Fruit fly (Drosophila melanogaster) whole organism, pupa: ENCODE results near the gene CG6770.
A peak's percentile ranks its signal among the peaks of the same experiment; 100 is the strongest.
"Not testable (repeated sequence)": the region's sequence is repeated elsewhere in the genome, so short reads cannot be mapped to it uniquely, and the experiment has no call there.

Source experiments
- CG10348 ChIP-seq: fragments of 200-800 bp; sonication (Bioruptor generic); IDR thresholded peaks from 2 replicates; pipeline ENCODE4 v1.3.6; 2022; ENCODE audit warnings: missing biosample characterization, missing genetic modification characterization
- CG12605 ChIP-seq: fragments of 200-800 bp; sonication (Bioruptor generic); IDR thresholded peaks from 2 replicates; pipeline ENCODE4 v1.3.6; 2022; ENCODE audit warnings: missing biosample characterization, missing genetic modification characterization
- CG13204 ChIP-seq: fragments of 200-800 bp; sonication (Bioruptor generic); optimal IDR thresholded peaks from 2 replicates; lab custom pipeline; 2018; ENCODE audit warnings: missing biosample characterization, mild to moderate bottlenecking, missing genetic modification characterization, moderate library complexity
- CG14655 ChIP-seq: fragments of 200-800 bp; sonication (Bioruptor generic); optimal IDR thresholded peaks from 3 replicates; lab custom pipeline; 2017; ENCODE audit warnings: mild to moderate bottlenecking, missing biosample characterization, missing genetic modification reagents, missing genetic modification characterization
- CG15710 ChIP-seq: fragments of 200-800 bp; sonication (Bioruptor generic); optimal IDR thresholded peaks from 2 replicates; lab custom pipeline; 2018; ENCODE audit warnings: missing biosample characterization, mild to moderate bottlenecking, missing genetic modification characterization, moderate library complexity
- CG17806 ChIP-seq: fragments of 200-800 bp; sonication (Bioruptor generic); optimal IDR thresholded peaks from 2 replicates; lab custom pipeline; 2018; ENCODE audit warnings: missing biosample characterization, mild to moderate bottlenecking, missing genetic modification characterization, moderate library complexity
- CG32121 ChIP-seq: fragments of 200-800 bp; sonication (Bioruptor generic); IDR thresholded peaks from 2 replicates; pipeline ENCODE4 v1.3.6; 2022; ENCODE audit warnings: missing biosample characterization, missing genetic modification characterization
- CG34367 ChIP-seq: fragments of 200-800 bp; sonication (Bioruptor generic); optimal IDR thresholded peaks from 2 replicates; lab custom pipeline; 2018; ENCODE audit warnings: missing biosample characterization, mild to moderate bottlenecking, missing genetic modification characterization
- CG4496 ChIP-seq: fragments of 200-800 bp; sonication (Bioruptor generic); IDR thresholded peaks from 3 replicates; pipeline ENCODE4 v1.3.6; 2022; ENCODE audit warnings: missing biosample characterization, missing genetic modification characterization
- CG8159 ChIP-seq: fragments of 200-800 bp; sonication (Bioruptor generic); optimal IDR thresholded peaks from 3 replicates; lab custom pipeline; 2018; ENCODE audit warnings: missing biosample characterization, mild to moderate bottlenecking, missing genetic modification characterization, moderate library complexity
- CG8301 ChIP-seq: fragments of 200-800 bp; sonication (Bioruptor generic); optimal IDR thresholded peaks from 2 replicates; lab custom pipeline; 2018; ENCODE audit warnings: missing biosample characterization, mild to moderate bottlenecking, missing genetic modification characterization
- CG9948 ChIP-seq: fragments of 200-800 bp; sonication (Bioruptor generic); optimal IDR thresholded peaks from 2 replicates; lab custom pipeline; 2018; ENCODE audit warnings: missing biosample characterization, mild to moderate bottlenecking, missing genetic modification characterization, moderate library complexity
- D1 ChIP-seq: fragments of 200-800 bp; sonication (Bioruptor generic); optimal IDR thresholded peaks from 2 replicates; lab custom pipeline; 2018; ENCODE audit warnings: missing biosample characterization, mild to moderate bottlenecking, missing genetic modification characterization, moderate library complexity
- EcR ChIP-seq: fragments of 200-800 bp; sonication (Bioruptor generic); optimal IDR thresholded peaks from 3 replicates; lab custom pipeline; 2019; ENCODE audit warnings: missing biosample characterization, missing genetic modification characterization, mild to moderate bottlenecking, moderate library complexity, missing genetic modification reagents
- Ets98B ChIP-seq: fragments of 200-800 bp; sonication (Bioruptor generic); IDR thresholded peaks from 2 replicates; pipeline ENCODE4 v1.3.6; 2022; ENCODE audit warnings: missing biosample characterization, missing genetic modification characterization
- Pif1A ChIP-seq: fragments of 200-800 bp; sonication (Bioruptor generic); optimal IDR thresholded peaks from 3 replicates; lab custom pipeline; 2016; ENCODE audit warnings: missing biosample characterization, missing genetic modification characterization
- Pif1B ChIP-seq: fragments of 200-800 bp; sonication (Bioruptor generic); optimal IDR thresholded peaks from 3 replicates; lab custom pipeline; 2016; ENCODE audit warnings: missing biosample characterization, missing genetic modification characterization
- Snoo ChIP-seq: fragments of 200-800 bp; sonication (Bioruptor generic); optimal IDR thresholded peaks from 3 replicates; lab custom pipeline; 2017; ENCODE audit warnings: missing biosample characterization, mild to moderate bottlenecking, missing genetic modification characterization, inconsistent platforms
- fd96Ca ChIP-seq: fragments of 200-800 bp; sonication (Bioruptor generic); IDR thresholded peaks from 3 replicates; pipeline ENCODE4 v1.3.6; 2022; ENCODE audit warnings: missing biosample characterization, missing genetic modification characterization
- gl ChIP-seq: fragments of 200-800 bp; sonication (Bioruptor generic); optimal IDR thresholded peaks from 2 replicates; lab custom pipeline; 2018; ENCODE audit warnings: missing biosample characterization, mild to moderate bottlenecking, missing genetic modification characterization
- rn ChIP-seq: fragments of 200-800 bp; sonication (Bioruptor generic); IDR thresholded peaks from 2 replicates; pipeline ENCODE4 v1.3.6; 2022; ENCODE audit warnings: missing biosample characterization, missing genetic modification characterization

CG6770 gene

dm6 chr2L:12003792-12004210 is 42.1 kb downstream of the CG6770 start:
- TF ChIP-seq rn (GFP tag; lab: Robert Waterston, UW), result no peak
- no peak for TF ChIP-seq CG17806
- TF ChIP-seq Pif1B (GFP tag; lab: Kevin White, UChicago), result no peak
- no peak for TF ChIP-seq CG15710 (tag; lab: Kevin White, UChicago)
- no peak for TF ChIP-seq CG34367
- TF ChIP-seq CG4496 (GFP tag; lab: Robert Waterston, UW), result no peak
- TF ChIP-seq CG8301, result no peak
- TF ChIP-seq Ets98B (GFP tag; lab: Robert Waterston, UW), result no peak
- no peak for TF ChIP-seq CG10348
- no peak for TF ChIP-seq CG32121
- no peak for TF ChIP-seq Pif1A
- TF ChIP-seq CG14655 (GFP tag; lab: Kevin White, UChicago), result no peak
- no peak for TF ChIP-seq D1 (tag; lab: Kevin White, UChicago)
- TF ChIP-seq gl (tag; lab: Kevin White, UChicago), result no peak
- no peak for TF ChIP-seq EcR (GFP tag; lab: Kevin White, UChicago)
- no peak for TF ChIP-seq Snoo
- no peak for TF ChIP-seq CG9948 (tag; lab: Kevin White, UChicago)
- TF ChIP-seq CG13204, result no peak
- TF ChIP-seq fd96Ca (GFP tag; lab: Robert Waterston, UW), result no peak
- no peak for TF ChIP-seq CG12605 (GFP tag; lab: Robert Waterston, UW)

- peak; percentile 56 for TF ChIP-seq CG14655 (GFP tag; lab: Kevin White, UChicago)
- TF ChIP-seq Pif1A, result peak; percentile 34
- no peak for TF ChIP-seq Pif1B (GFP tag; lab: Kevin White, UChicago)
- no peak for TF ChIP-seq CG32121
- TF ChIP-seq CG12605 (GFP tag; lab: Robert Waterston, UW), result no peak
- peak; percentile 77 for TF ChIP-seq EcR (GFP tag; lab: Kevin White, UChicago)
- TF ChIP-seq Snoo, result peak; percentile 32
- peak; percentile 32 for TF ChIP-seq CG15710 (tag; lab: Kevin White, UChicago)
- TF ChIP-seq CG34367, result no peak
- peak; percentile 99 for TF ChIP-seq CG13204
- no peak for TF ChIP-seq fd96Ca (GFP tag; lab: Robert Waterston, UW)
- TF ChIP-seq D1 (tag; lab: Kevin White, UChicago), result no peak
- TF ChIP-seq gl (tag; lab: Kevin White, UChicago), result peak; percentile 30
- peak; percentile 38 for TF ChIP-seq CG8159
- no peak for TF ChIP-seq CG4496 (GFP tag; lab: Robert Waterston, UW)
- TF ChIP-seq CG8301, result no peak
- peak; percentile 27 for TF ChIP-seq CG17806
- no peak for TF ChIP-seq CG10348
These were observed 42.8 kb downstream of the CG6770 start for dm6 chr2L:12002922-12003791.

dm6 chr2L:12002051-12002450 is 43.9 kb downstream of the CG6770 start, which contains the start of gene Hacd1:
TSS of gene Hacd1 (minus strand) at chr2L:12002266.
- no peak for TF ChIP-seq gl (tag; lab: Kevin White, UChicago)
- no peak for TF ChIP-seq Pif1B (GFP tag; lab: Kevin White, UChicago)
- no peak for TF ChIP-seq Pif1A
- TF ChIP-seq EcR (GFP tag; lab: Kevin White, UChicago), result no peak
- no peak for TF ChIP-seq CG17806
- no peak for TF ChIP-seq CG4496 (GFP tag; lab: Robert Waterston, UW)
- no peak for TF ChIP-seq CG10348
- no peak for TF ChIP-seq CG9948 (tag; lab: Kevin White, UChicago)
- no peak for TF ChIP-seq CG8301
- TF ChIP-seq Snoo, result no peak
- no peak for TF ChIP-seq CG14655 (GFP tag; lab: Kevin White, UChicago)
- no peak for TF ChIP-seq CG8159
- no peak for TF ChIP-seq D1 (tag; lab: Kevin White, UChicago)

dm6 chr2L:12001132-12001531 is 44.8 kb downstream of the CG6770 start:
- TF ChIP-seq EcR (GFP tag; lab: Kevin White, UChicago) (peak; percentile 24), Ets98B (GFP tag; lab: Robert Waterston, UW) (no peak)

- not testable (repeated sequence) for TF ChIP-seq CG13204; CG4496 (GFP tag; lab: Robert Waterston, UW); CG8159
These were observed 46.6 kb downstream of the CG6770 start, which contains the start of the genes CG18787 and Nfs1 for dm6 chr2L:11999240-11999704. TSS of gene CG18787 (minus strand) at chr2L:11999340. TSS of gene Nfs1 (plus strand) at chr2L:11999654.

- TF ChIP-seq CG12605 (GFP tag; lab: Robert Waterston, UW); CG15710 (tag; lab: Kevin White, UChicago); Snoo: not testable (repeated sequence)
These were observed 49.4 kb downstream of the CG6770 start, which contains the start of gene Ada1-1 for dm6 chr2L:11996509-11996908. TSS of gene Ada1-1 (plus strand) at chr2L:11996809.
